Fruit fly (Drosophila melanogaster) whole organism, wandering third instar larva: ENCODE measurements around the gene CG34008.

Experiments
- CG9705 ChIP-seq: fragments of 200-800 bp; sonication (Bioruptor generic); optimal IDR thresholded peaks from 2 replicates; lab custom pipeline; 2018; ENCODE audit warnings: missing biosample characterization, mild to moderate bottlenecking, missing genetic modification characterization
- Dfd ChIP-seq: fragments of >200 bp; optimal IDR thresholded peaks from 2 replicates; lab custom pipeline; 2017; ENCODE audit warnings: missing biosample characterization, missing genetic modification characterization
- Hnf4 ChIP-seq: fragments of 200-800 bp; sonication (Bioruptor generic); optimal IDR thresholded peaks from 2 replicates; lab custom pipeline; 2016; ENCODE audit warnings: missing biosample characterization, mild to moderate bottlenecking, missing genetic modification characterization
- Jra ChIP-seq: sonication (Bioruptor generic); optimal IDR thresholded peaks from 2 replicates; lab custom pipeline; 2016; ENCODE audit warnings: missing biosample characterization, missing genetic modification characterization
- N ChIP-seq: fragments of >200 bp; optimal IDR thresholded peaks from 2 replicates; lab custom pipeline; 2018; ENCODE audit warnings: missing biosample characterization, missing external identifiers, missing genetic modification characterization
- h ChIP-seq: fragments of 200-800 bp; sonication (Bioruptor generic); optimal IDR thresholded peaks from 3 replicates; lab custom pipeline; 2016; ENCODE audit warnings: missing biosample characterization, mild to moderate bottlenecking, missing genetic modification characterization
- jim ChIP-seq: fragments of 175-275, 200-325 bp; sonication (Bioruptor generic); optimal IDR thresholded peaks from 2 replicates; lab custom pipeline; 2016; ENCODE audit warnings: missing biosample characterization, mild to moderate bottlenecking, missing genetic modification characterization
- lola ChIP-seq: fragments of >200 bp; optimal IDR thresholded peaks from 2 replicates; lab custom pipeline; 2017; ENCODE audit warnings: missing biosample characterization, missing genetic modification characterization
- sv ChIP-seq: fragments of 200-800 bp; sonication (Bioruptor generic); optimal IDR thresholded peaks from 3 replicates; lab custom pipeline; 2016; ENCODE audit warnings: missing biosample characterization, missing genetic modification characterization

DNA sequence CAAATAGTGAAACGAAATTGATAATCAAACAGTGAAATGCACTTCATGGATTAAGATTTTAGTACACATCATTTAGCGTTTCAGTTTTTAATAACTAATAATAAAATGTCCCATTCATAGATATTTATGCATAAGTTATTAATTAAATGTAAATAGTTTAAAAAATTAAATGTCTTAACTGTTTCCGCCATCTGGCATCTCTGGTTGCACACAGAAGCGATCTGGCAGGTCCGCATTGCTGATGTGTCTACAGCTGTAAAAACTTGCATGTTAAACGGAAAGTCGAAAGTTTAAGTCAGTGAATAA, 7.1 kb upstream of the CG34008 start, which contains the start of gene Srp72:
- TF ChIP-seq Hnf4 (GFP tag; lab: Kevin White, UChicago) = peak; percentile 39
- peak; percentile 48 for TF ChIP-seq sv (GFP tag; lab: Kevin White, UChicago)
- TF ChIP-seq Jra (GFP tag; lab: Kevin White, UChicago) = no peak
- no peak for TF ChIP-seq jim (GFP tag; lab: Kevin White, UChicago)
- peak; percentile 50 for TF ChIP-seq h (GFP tag; lab: Kevin White, UChicago)
- TF ChIP-seq CG9705 (GFP tag; lab: Kevin White, UChicago) = peak; percentile 47
- no peak for TF ChIP-seq lola (GFP tag; lab: Kevin White, UChicago)
- TF ChIP-seq N = no peak
- TF ChIP-seq Dfd (GFP tag; lab: Kevin White, UChicago) = no peak
